Worm (Caenorhabditis elegans): Measurements from ENCODE around the gene F08D12.15.

- TF ChIP-seq med-1 (GFP tag; optimal IDR thresholded peaks at IDR 0.05; ENCODE audit: insufficient read depth) (no peak), ref-1 (GFP tag; conservative IDR thresholded peaks at IDR 0.05) (no peak), cog-1 (tag; optimal IDR thresholded peaks at IDR 0.05) (no peak), tab-1 (GFP tag; IDR thresholded peaks at IDR 0.05) (no peak), flt-1 (GFP tag; IDR thresholded peaks at IDR 0.05) (no peak), T22C8.4 (GFP tag; IDR thresholded peaks at IDR 0.05) (no peak), ztf-23 (GFP tag; IDR thresholded peaks at IDR 0.05) (no peak), klf-2 (GFP tag; conservative IDR thresholded peaks at IDR 0.05) (no peak), ztf-29 (GFP tag; IDR thresholded peaks at IDR 0.05) (no peak)
These were observed 11.8 kb upstream of the F08D12.15 start for ce11 chrII:2754595-2754994.

All from whole organism, midembryonic.